Fruit fly (Drosophila melanogaster): ENCODE measurements around the gene Ptip.

Gene Ptip

DNA sequence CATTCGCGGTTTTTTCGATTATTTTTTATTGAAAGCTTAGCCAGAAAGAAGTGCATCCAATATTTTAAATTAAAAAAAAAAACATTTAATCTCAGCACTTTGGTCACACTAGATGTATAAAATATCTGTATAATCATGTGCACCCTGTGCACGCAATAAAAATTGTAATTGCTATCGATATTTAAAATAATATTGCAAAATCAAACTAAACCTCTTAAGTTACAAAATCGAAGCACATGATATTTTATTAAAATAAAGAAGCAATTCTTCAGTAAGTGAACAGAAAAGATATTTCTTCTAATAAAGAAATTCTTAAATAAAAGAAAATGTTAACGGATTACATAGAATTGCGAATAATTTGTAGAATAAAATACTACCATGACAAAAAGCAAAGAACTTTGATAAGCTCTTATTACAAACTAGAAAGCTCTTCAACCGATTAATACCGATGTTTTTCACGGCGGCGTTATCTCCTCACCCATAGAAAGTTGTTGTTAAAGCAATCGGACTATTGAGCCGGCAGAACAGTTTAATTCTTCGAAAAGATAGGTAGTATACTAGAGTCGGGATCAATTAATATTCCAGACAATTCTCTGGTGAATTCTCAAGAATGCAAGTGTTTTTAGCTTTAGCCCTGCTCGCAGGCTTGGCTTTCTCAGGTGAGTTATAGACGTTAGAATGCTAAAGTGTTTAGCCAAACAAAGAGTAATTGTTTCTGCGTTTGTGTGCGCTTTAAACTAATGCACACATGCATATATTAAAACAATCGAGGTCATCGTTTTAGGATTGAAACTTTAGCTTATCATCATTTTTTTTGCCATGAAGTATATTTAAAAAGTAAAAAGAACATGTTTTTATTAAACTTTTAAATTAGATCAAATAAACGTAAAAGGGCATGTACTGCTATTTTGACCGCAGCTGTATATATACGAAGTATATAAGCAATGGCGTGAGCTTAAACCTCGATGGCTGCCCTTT, 34.9 kb downstream of the Ptip start, which contains the start of gene CtsK1 (continued):
- TF ChIP-seq pita (GFP tag; optimal IDR thresholded peaks at IDR 0.05) (no peak), CG14710 (tag; optimal IDR thresholded peaks at IDR 0.05) (peak; percentile 44), CG10321 (GFP tag; IDR thresholded peaks at IDR 0.05) (no peak), trh (GFP tag; optimal IDR thresholded peaks at IDR 0.05) (no peak), sr (GFP tag; IDR thresholded peaks at IDR 0.05) (no peak), CG11504 (tag; optimal IDR thresholded peaks at IDR 0.05) (peak; percentile 47), CG6791 (GFP tag; IDR thresholded peaks at IDR 0.05; ENCODE audit: partially characterized antibody) (peak; percentile 53; the same call in 1 of the 3 replicates), Lpt (GFP tag; optimal IDR thresholded peaks at IDR 0.05) (no peak), CG7987 (GFP tag; optimal IDR thresholded peaks at IDR 0.05) (no peak), CG10267 (tag; optimal IDR thresholded peaks at IDR 0.05) (peak; percentile 38), CG11456 (GFP tag; IDR thresholded peaks at IDR 0.05) (no peak), CG10431 (GFP tag; optimal IDR thresholded peaks at IDR 0.05) (no peak), ham (GFP tag; IDR thresholded peaks at IDR 0.05) (no peak), CG1603 (tag; optimal IDR thresholded peaks at IDR 0.05) (no peak), twi (tag; optimal IDR thresholded peaks at IDR 0.05) (no peak), jigr1 (GFP tag; IDR thresholded peaks at IDR 0.05) (no peak), Drgx (GFP tag; IDR thresholded peaks at IDR 0.05) (peak; percentile 82), CG2712 (tag; optimal IDR thresholded peaks at IDR 0.05) (peak; percentile 50), Lhr (GFP tag; optimal IDR thresholded peaks at IDR 0.05) (peak; percentile 39), HLH3B (GFP tag; IDR thresholded peaks at IDR 0.05) (0 out of 2 replicates have a peak, but pooled peaks have one; percentile 34), Myb (GFP tag; optimal IDR thresholded peaks at IDR 0.05) (no peak), CG31441 (GFP tag; IDR thresholded peaks at IDR 0.05) (peak; percentile 48), CG10366 (GFP tag; IDR thresholded peaks at IDR 0.05) (0 out of 2 replicates have a peak, but pooled peaks have one; percentile 25), CG34224 (GFP tag; IDR thresholded peaks at IDR 0.05; ENCODE audit: partially characterized antibody) (peak; percentile 67; the same call in 2 of the 3 replicates), CG13624 (GFP tag; optimal IDR thresholded peaks at IDR 0.05) (no peak), mld (GFP tag; IDR thresholded peaks at IDR 0.05; ENCODE audit: partially characterized antibody) (no peak), CG12155 (GFP tag; optimal IDR thresholded peaks at IDR 0.05) (no peak), Atf6 (GFP tag; IDR thresholded peaks at IDR 0.05) (0 out of 2 replicates have a peak, but pooled peaks have one; percentile 42), CG6689 (GFP tag; IDR thresholded peaks at IDR 0.05) (peak; percentile 47), Eip74EF (GFP tag; optimal IDR thresholded peaks at IDR 0.05) (no peak), zfh1 (GFP tag; IDR thresholded peaks at IDR 0.05) (peak; percentile 59; the same call in 1 of the 3 replicates), Hmx (GFP tag; optimal IDR thresholded peaks at IDR 0.05) (no peak), dmrt99B (tag; optimal IDR thresholded peaks at IDR 0.05) (peak; percentile 19), Dek (tag; optimal IDR thresholded peaks at IDR 0.05) (no peak), CG4360 (GFP tag; IDR thresholded peaks at IDR 0.05) (no peak), CG31224 (GFP tag; IDR thresholded peaks at IDR 0.05) (no peak), CG11695 (GFP tag; IDR thresholded peaks at IDR 0.05) (peak; percentile 71; the same call in 2 of the 3 replicates), unc-4 (GFP tag; IDR thresholded peaks at IDR 0.05; ENCODE audit: partially characterized antibody) (peak; percentile 77), Bgb (GFP tag; IDR thresholded peaks at IDR 0.05; ENCODE audit: partially characterized antibody) (peak; percentile 72; the same call in 1 of the 2 replicates), otp (GFP tag; IDR thresholded peaks at IDR 0.05) (no peak), tin (GFP tag; optimal IDR thresholded peaks at IDR 0.05) (no peak), ssp (GFP tag; IDR thresholded peaks at IDR 0.05) (no peak), vvl (GFP tag; IDR thresholded peaks at IDR 0.05) (peak; percentile 62), Ptx1 (GFP tag; IDR thresholded peaks at IDR 0.05) (no peak; the same call in 1 of the 2 replicates), Hsf (GFP tag; optimal IDR thresholded peaks at IDR 0.05) (peak; percentile 14), CG4424 (GFP tag; optimal IDR thresholded peaks at IDR 0.05) (no peak), CG12104 (GFP tag; optimal IDR thresholded peaks at IDR 0.05) (peak; percentile 7), GATAe (GFP tag; conservative IDR thresholded peaks at IDR 0.05) (no peak)
